Worm (Caenorhabditis elegans) whole organism, mixed stage, embryonic: Measurements from ENCODE around the gene Y49E10.30.

ENCODE experiments used
- M03D4.4 ChIP-seq: sonication (generic microtip); optimal IDR thresholded peaks from 2 replicates; lab custom pipeline; 2017; ENCODE audit warnings: mild to moderate bottlenecking, missing genetic modification characterization, missing compliant biosample characterization
- blmp-1 ChIP-seq: fragments of 150-350 bp; optimal IDR thresholded peaks from 2 replicates; lab custom pipeline; 2014; ENCODE audit warnings: missing biosample characterization, missing genetic modification characterization
- ceh-83 ChIP-seq: fragments of 200-800 bp; sonication (Bioruptor generic); optimal IDR thresholded peaks from 2 replicates; lab custom pipeline; 2018; ENCODE audit warnings: mild to moderate bottlenecking, missing genetic modification characterization, missing compliant biosample characterization
- hlh-1 ChIP-seq: fragments of 150-350 bp; optimal IDR thresholded peaks from 2 replicates; lab custom pipeline; 2014; ENCODE audit warnings: missing biosample characterization, missing genetic modification reagents, missing genetic modification characterization
- lin-13 ChIP-seq: fragments of 150-350 bp; optimal IDR thresholded peaks from 2 replicates; lab custom pipeline; 2014; ENCODE audit warnings: missing biosample characterization, missing genetic modification characterization
- lin-32 ChIP-seq: fragments of 200-800 bp; sonication (Bioruptor generic); optimal IDR thresholded peaks from 2 replicates; lab custom pipeline; 2018; ENCODE audit warnings: mild to moderate bottlenecking, missing genetic modification characterization, missing compliant biosample characterization
- lsy-2 ChIP-seq: fragments of 150-350 bp; optimal IDR thresholded peaks from 2 replicates; lab custom pipeline; 2014; ENCODE audit warnings: missing biosample characterization, missing genetic modification characterization
- nhr-12 ChIP-seq: fragments of 150-350 bp; optimal IDR thresholded peaks from 2 replicates; lab custom pipeline; 2014; ENCODE audit warnings: missing biosample characterization, missing genetic modification characterization
- nhr-28 ChIP-seq: fragments of 150-350 bp; optimal IDR thresholded peaks from 2 replicates; lab custom pipeline; 2014; ENCODE audit warnings: missing biosample characterization, missing genetic modification characterization
- nhr-76 ChIP-seq: sonication (generic microtip); optimal IDR thresholded peaks from 2 replicates; lab custom pipeline; 2017; ENCODE audit warnings: missing biosample characterization, missing genetic modification characterization
- pha-4 ChIP-seq: fragments of 150-350 bp; optimal IDR thresholded peaks from 2 replicates; lab custom pipeline; 2018; ENCODE audit warnings: missing biosample characterization, missing genetic modification reagents, missing genetic modification characterization
- snpc-4 ChIP-seq: fragments of 150-350 bp; optimal IDR thresholded peaks from 2 replicates; lab custom pipeline; 2014; ENCODE audit warnings: missing biosample characterization, missing genetic modification characterization
- unc-120 ChIP-seq: sonication (generic microtip); optimal IDR thresholded peaks from 2 replicates; lab custom pipeline; 2017; ENCODE audit warnings: missing genetic modification characterization, missing compliant biosample characterization; ENCODE audit not compliant: poor library complexity, severe bottlenecking

- peak; percentile 60 for TF ChIP-seq lin-13 (tag; lab: Kevin White, UChicago)
- TF ChIP-seq lsy-2, result peak; percentile 44
- TF ChIP-seq ceh-83 (GFP tag; lab: Kevin White, UChicago), result no peak
- no peak for TF ChIP-seq nhr-12
- peak; percentile 94 for TF ChIP-seq hlh-1 (tag; lab: Kevin White, UChicago)
- no peak for TF ChIP-seq snpc-4 (tag; lab: Kevin White, UChicago)
- peak; percentile 30 for TF ChIP-seq pha-4 (tag; lab: Kevin White, UChicago)
- TF ChIP-seq nhr-76 (tag; lab: Kevin White, UChicago), result no peak
- no peak for TF ChIP-seq blmp-1 (tag; lab: Kevin White, UChicago)
- TF ChIP-seq M03D4.4 (tag; lab: Kevin White, UChicago), result no peak
- no peak for TF ChIP-seq nhr-28
- no peak for TF ChIP-seq unc-120 (tag; lab: Kevin White, UChicago)
- TF ChIP-seq lin-32 (GFP tag; lab: Kevin White, UChicago), result no peak
Measured at ce11 chrIII:12370011-12370506, 16.6 kb upstream of the Y49E10.30 start, which contains the start of gene rpt-6.
